Worm (Caenorhabditis elegans): ENCODE results near the gene W04H10.6.
A peak's percentile ranks its signal among the peaks of the same experiment; 100 is the strongest.
"Not testable (repeated sequence)": the region's sequence is repeated elsewhere in the genome, so short reads cannot be mapped to it uniquely, and the experiment has no call there.

Gene W04H10.6

ce11 chrII:602969-603368 is 5.3 kb downstream of the W04H10.6 start:
- peak in 1 of 3 experiments; percentile 8 for TF ChIP-seq lin-35 (GFP tag; optimal IDR thresholded peaks at IDR 0.05)
- peak; percentile 7 for TF ChIP-seq lin-40 (tag; optimal IDR thresholded peaks at IDR 0.05)
- TF ChIP-seq hmg-1.2 (GFP tag; IDR thresholded peaks at IDR 0.05): peak; percentile 61; the same call in 1 of the 2 replicates
- TF ChIP-seq snpc-4 (GFP tag; optimal IDR thresholded peaks at IDR 0.05): no peak
- peak in 1 of 4 experiments; percentile 23 for TF ChIP-seq snpc-4 (tag; optimal IDR thresholded peaks at IDR 0.05)
- TF ChIP-seq attf-5 (GFP tag; optimal IDR thresholded peaks at IDR 0.05): peak; percentile 40
- no peak for TF ChIP-seq F39B2.1 (GFP tag; IDR thresholded peaks at IDR 0.05)

- TF ChIP-seq die-1 (tag; optimal IDR thresholded peaks at IDR 0.05): no peak
- TF ChIP-seq cebp-2 (GFP tag; IDR thresholded peaks at IDR 0.05): no peak
- no peak for TF ChIP-seq dox-1 (GFP tag; IDR thresholded peaks at IDR 0.05)
- no peak for TF ChIP-seq gei-17 (GFP tag; optimal IDR thresholded peaks at IDR 0.05)
- no peak for TF ChIP-seq nhr-80 (tag; optimal IDR thresholded peaks at IDR 0.05)
- no peak for TF ChIP-seq fkh-3 (tag; optimal IDR thresholded peaks at IDR 0.05)
- no peak for TF ChIP-seq zim-3 (tag; optimal IDR thresholded peaks at IDR 0.05)
- no peak for TF ChIP-seq aptf-3 (GFP tag; IDR thresholded peaks at IDR 0.05)
- no peak for TF ChIP-seq tbx-9 (tag; optimal IDR thresholded peaks at IDR 0.05; ENCODE audit: borderline replicate concordance)
- TF ChIP-seq F57A8.1 (GFP tag; optimal IDR thresholded peaks at IDR 0.05): no peak
- TF ChIP-seq mxl-1 (tag; optimal IDR thresholded peaks at IDR 0.05): no peak
- no peak for TF ChIP-seq tlf-1 (GFP tag; optimal IDR thresholded peaks at IDR 0.05)
Observed at ce11 chrII:602020-602419, 6.2 kb downstream of the W04H10.6 start, which contains the start of gene nhl-3. nhl-3 (minus strand) TSS chrII:602120.

- TF ChIP-seq Y67H2A.10 (GFP tag; conservative IDR thresholded peaks at IDR 0.05): no peak
- peak; percentile 60; the same call in 1 of the 2 replicates for TF ChIP-seq hmg-1.2 (GFP tag; IDR thresholded peaks at IDR 0.05)
Observed at ce11 chrII:601305-601704, 6.9 kb downstream of the W04H10.6 start.

ce11 chrII:596702-597101 is 11.5 kb downstream of the W04H10.6 start:
- TF ChIP-seq lsl-1 (GFP tag; optimal IDR thresholded peaks at IDR 0.05) (no peak), sea-2 (GFP tag; IDR thresholded peaks at IDR 0.05) (no peak), nhr-179 (tag; optimal IDR thresholded peaks at IDR 0.05) (no peak), snpc-3.4 (tag; optimal IDR thresholded peaks at IDR 0.05) (no peak), F37B4.10 (GFP tag; IDR thresholded peaks at IDR 0.05) (no peak), akir-1 (GFP tag; optimal IDR thresholded peaks at IDR 0.05) (no peak), tlf-1 (GFP tag; optimal IDR thresholded peaks at IDR 0.05) (no peak), B0261.1 (tag; optimal IDR thresholded peaks at IDR 0.05) (no peak)

- not testable (repeated sequence) for TF ChIP-seq lin-54 (GFP tag; optimal IDR thresholded peaks at IDR 0.05); hsf-1 (GFP tag; IDR thresholded peaks at IDR 0.05); tlf-1 (GFP tag; optimal IDR thresholded peaks at IDR 0.05)
Observed at ce11 chrII:593221-593620, 15.0 kb downstream of the W04H10.6 start, which contains the start of gene W08F4.1. W08F4.1 (plus strand) TSS chrII:593521.

ce11 chrII:591110-591509 is 17.1 kb downstream of the W04H10.6 start, which contains the start of gene W08F4.10:
W08F4.10 (minus strand) TSS chrII:591210.
- TF ChIP-seq atf-7 (tag; optimal IDR thresholded peaks at IDR 0.05): no peak
- TF ChIP-seq T07F8.4 (tag; optimal IDR thresholded peaks at IDR 0.05): no peak
- no peak for TF ChIP-seq let-526 (GFP tag; IDR thresholded peaks at IDR 0.05)
- no peak for TF ChIP-seq snpc-3.4 (tag; optimal IDR thresholded peaks at IDR 0.05)
- TF ChIP-seq somi-1 (GFP tag; optimal IDR thresholded peaks at IDR 0.05): no peak
- TF ChIP-seq ztf-26 (tag; optimal IDR thresholded peaks at IDR 0.05): no peak
